Worm (Caenorhabditis elegans): ENCODE measurements around the gene T16A9.3.

- TF ChIP-seq F57C9.4 (tag; optimal IDR thresholded peaks at IDR 0.05) (no peak), F23B12.7 (tag; optimal IDR thresholded peaks at IDR 0.05; ENCODE audit: insufficient read depth) (no peak), unc-130 (GFP tag; optimal IDR thresholded peaks at IDR 0.05) (no peak), nhr-90 (tag; optimal IDR thresholded peaks at IDR 0.05) (no peak), ama-1 (optimal IDR thresholded peaks at IDR 0.05) (no peak), ama-1 (GFP tag; optimal IDR thresholded peaks at IDR 0.05) (no peak)
Measured at ce11 chrV:14254221-14254620, 48.9 kb downstream of the T16A9.3 start, which contains the start of gene K02E11.7.

Measured in whole organism, young adult.